Worm (Caenorhabditis elegans) whole organism, young adult: ENCODE results near the gene elo-5.
A peak's percentile ranks its signal among the peaks of the same experiment; 100 is the strongest.

Experiments
- B0019.2 ChIP-seq: fragments of 200-800 bp; sonication (Bioruptor generic); conservative IDR thresholded peaks from 2 replicates; pipeline ENCODE4 v1.3.6; 2022; ENCODE audit warnings: missing genetic modification reagents, missing genetic modification characterization, missing compliant biosample characterization
- B0035.1 ChIP-seq: sonication (generic microtip); optimal IDR thresholded peaks from 2 replicates; lab custom pipeline; 2016; ENCODE audit warnings: missing genetic modification characterization, mild to moderate bottlenecking, missing compliant biosample characterization, missing genotype, missing genetic modification reagents
- B0261.1 ChIP-seq: sonication (generic microtip); optimal IDR thresholded peaks from 2 replicates; lab custom pipeline; 2016; ENCODE audit warnings: mild to moderate bottlenecking, missing genetic modification characterization, moderate library complexity, missing compliant biosample characterization
- B0336.3 ChIP-seq: fragments of 200-800 bp; sonication (Bioruptor generic); IDR thresholded peaks from 2 replicates; pipeline ENCODE4 v1.3.6; 2022; ENCODE audit warnings: missing genetic modification characterization, missing compliant biosample characterization
- F49E8.2 ChIP-seq: sonication (generic microtip); optimal IDR thresholded peaks from 3 replicates; lab custom pipeline; 2017; ENCODE audit warnings: missing genetic modification characterization, mild to moderate bottlenecking, missing compliant biosample characterization, antibody characterized with exemption, moderate library complexity; ENCODE audit not compliant: insufficient read depth
- F52B5.7 ChIP-seq: sonication (generic microtip); optimal IDR thresholded peaks from 2 replicates; lab custom pipeline; 2016; ENCODE audit warnings: mild to moderate bottlenecking, missing genetic modification characterization, missing compliant biosample characterization
- T07F8.4 ChIP-seq: sonication (generic microtip); optimal IDR thresholded peaks from 2 replicates; lab custom pipeline; 2016; ENCODE audit warnings: mild to moderate bottlenecking, missing genetic modification characterization, moderate library complexity, missing compliant biosample characterization
- T26A5.8 ChIP-seq: sonication (generic microtip); optimal IDR thresholded peaks from 2 replicates; lab custom pipeline; 2016; ENCODE audit warnings: missing genetic modification characterization, missing compliant biosample characterization
- Y53F4B.3 ChIP-seq: fragments of 200-800 bp; sonication (Bioruptor generic); IDR thresholded peaks from 2 replicates; pipeline ENCODE4 v1.3.6; 2022; ENCODE audit warnings: missing genetic modification reagents, missing genetic modification characterization, missing compliant biosample characterization
- ZK185.1 ChIP-seq: sonication (generic microtip); optimal IDR thresholded peaks from 2 replicates; lab custom pipeline; 2016; ENCODE audit warnings: mild to moderate bottlenecking, missing genetic modification characterization, missing compliant biosample characterization; ENCODE audit not compliant: poor library complexity, severe bottlenecking
- aptf-2 ChIP-seq: fragments of 200-800 bp; sonication (Bioruptor generic); conservative IDR thresholded peaks from 2 replicates; pipeline ENCODE4 v1.3.6; 2022; ENCODE audit warnings: missing genetic modification reagents, missing genetic modification characterization, missing compliant biosample characterization
- ccch-3 ChIP-seq: fragments of 200-800 bp; sonication (Bioruptor generic); optimal IDR thresholded peaks from 2 replicates; lab custom pipeline; 2018; ENCODE audit warnings: mild to moderate bottlenecking, missing genetic modification characterization, missing compliant biosample characterization
- ceh-27 ChIP-seq: fragments of 200-800 bp; sonication (Bioruptor generic); optimal IDR thresholded peaks from 2 replicates; lab custom pipeline; 2018; ENCODE audit warnings: mild to moderate bottlenecking, missing genetic modification characterization, moderate library complexity, missing compliant biosample characterization
- ceh-40 ChIP-seq: fragments of 200-800 bp; sonication (Bioruptor generic); IDR thresholded peaks from 2 replicates; pipeline ENCODE4 v1.3.6; 2022; ENCODE audit warnings: missing genetic modification characterization, missing compliant biosample characterization
- ceh-58 ChIP-seq: fragments of 200-800 bp; sonication (Bioruptor generic); IDR thresholded peaks from 2 replicates; pipeline ENCODE4 v1.3.6; 2022; ENCODE audit warnings: missing genetic modification characterization, missing compliant biosample characterization
- dox-1 ChIP-seq: fragments of 200-800 bp; sonication (Bioruptor generic); IDR thresholded peaks from 2 replicates; pipeline ENCODE4 v1.3.6; 2022; ENCODE audit warnings: missing genetic modification reagents, missing genetic modification characterization, missing compliant biosample characterization
- dpff-1 ChIP-seq: sonication (generic microtip); optimal IDR thresholded peaks from 2 replicates; lab custom pipeline; 2017; ENCODE audit warnings: mild to moderate bottlenecking, missing genetic modification characterization, missing compliant biosample characterization
- efl-1 ChIP-seq: fragments of 150-350 bp; optimal IDR thresholded peaks from 2 replicates; lab custom pipeline; 2014; ENCODE audit warnings: missing biosample characterization, missing genetic modification reagents, missing genetic modification characterization
- egl-44 ChIP-seq: fragments of 200-800 bp; sonication (Bioruptor generic); IDR thresholded peaks from 2 replicates; pipeline ENCODE4 v1.3.6; 2022; ENCODE audit warnings: missing genetic modification reagents, missing genetic modification characterization, missing compliant biosample characterization
- ekl-4 ChIP-seq: fragments of 200-800 bp; sonication (Bioruptor generic); IDR thresholded peaks from 2 replicates; pipeline ENCODE4 v1.3.6; 2022; ENCODE audit warnings: missing genetic modification reagents, missing genetic modification characterization, missing compliant biosample characterization
- ets-4 ChIP-seq: fragments of 200-800 bp; sonication (Bioruptor generic); optimal IDR thresholded peaks from 2 replicates; lab custom pipeline; 2018; ENCODE audit warnings: mild to moderate bottlenecking, missing genetic modification characterization, missing compliant biosample characterization
- him-1 ChIP-seq: sonication (generic microtip); optimal IDR thresholded peaks from 2 replicates; lab custom pipeline; 2016; ENCODE audit warnings: missing genotype, missing genetic modification reagents, missing genetic modification characterization, missing compliant biosample characterization
- hlh-12 ChIP-seq: sonication (generic microtip); optimal IDR thresholded peaks from 2 replicates; lab custom pipeline; 2016; ENCODE audit warnings: missing genetic modification characterization, missing compliant biosample characterization
- hmg-1.2 ChIP-seq: fragments of 200-800 bp; sonication (Bioruptor generic); IDR thresholded peaks from 2 replicates; pipeline ENCODE4 v1.3.6; 2022; ENCODE audit warnings: missing genetic modification reagents, missing genetic modification characterization, missing compliant biosample characterization
- lin-26 ChIP-seq: fragments of 200-800 bp; sonication (Bioruptor generic); IDR thresholded peaks from 2 replicates; pipeline ENCODE4 v1.3.6; 2022; ENCODE audit warnings: missing genetic modification reagents, missing genetic modification characterization, missing compliant biosample characterization
- lsl-1 ChIP-seq: fragments of 200-800 bp; sonication (Bioruptor generic); optimal IDR thresholded peaks from 2 replicates; lab custom pipeline; 2018; ENCODE audit warnings: mild to moderate bottlenecking, missing genetic modification characterization, moderate library complexity, missing compliant biosample characterization
- madf-3 ChIP-seq: fragments of 200-800 bp; sonication (Bioruptor generic); IDR thresholded peaks from 2 replicates; pipeline ENCODE4 v1.3.6; 2022; ENCODE audit warnings: missing genetic modification reagents, missing genetic modification characterization, missing compliant biosample characterization
- madf-6 ChIP-seq: fragments of 200-800 bp; sonication (Bioruptor generic); IDR thresholded peaks from 2 replicates; pipeline ENCODE4 v1.3.6; 2022; ENCODE audit warnings: missing genetic modification reagents, missing genetic modification characterization, missing compliant biosample characterization
- mel-28 ChIP-seq: sonication (generic microtip); optimal IDR thresholded peaks from 2 replicates; lab custom pipeline; 2016; ENCODE audit warnings: borderline replicate concordance, mild to moderate bottlenecking, missing genetic modification characterization, missing compliant biosample characterization
- mes-4 ChIP-seq: sonication (generic microtip); optimal IDR thresholded peaks from 2 replicates; lab custom pipeline; 2016; ENCODE audit warnings: missing genotype, missing genetic modification characterization, missing compliant biosample characterization
- nhr-179 ChIP-seq: sonication (generic microtip); optimal IDR thresholded peaks from 2 replicates; lab custom pipeline; 2016; ENCODE audit warnings: mild to moderate bottlenecking, missing genetic modification characterization, missing compliant biosample characterization
- nhr-27 ChIP-seq: fragments of 200-800 bp; sonication (Bioruptor generic); optimal IDR thresholded peaks from 2 replicates; lab custom pipeline; 2018; ENCODE audit warnings: mild to moderate bottlenecking, missing genetic modification characterization, moderate library complexity, missing compliant biosample characterization
- nhr-80 ChIP-seq: sonication (generic microtip); optimal IDR thresholded peaks from 2 replicates; lab custom pipeline; 2016; ENCODE audit warnings: missing genetic modification characterization, missing compliant biosample characterization
- nhr-90 ChIP-seq: sonication (generic microtip); optimal IDR thresholded peaks from 2 replicates; lab custom pipeline; 2016; ENCODE audit warnings: missing genotype, mild to moderate bottlenecking, missing genetic modification characterization, missing compliant biosample characterization
- pbrm-1 ChIP-seq: fragments of 200-800 bp; sonication (Bioruptor generic); IDR thresholded peaks from 2 replicates; pipeline ENCODE4 v1.3.6; 2022; ENCODE audit warnings: missing genetic modification reagents, missing genetic modification characterization, missing compliant biosample characterization
- rcor-1 ChIP-seq: fragments of 200-800 bp; sonication (Bioruptor generic); IDR thresholded peaks from 2 replicates; pipeline ENCODE4 v1.3.6; 2022; ENCODE audit warnings: missing genetic modification reagents, missing genetic modification characterization, missing compliant biosample characterization
- rec-8 ChIP-seq, 2 experiments: sonication (generic microtip); optimal IDR thresholded peaks; 2 replicates each; lab custom pipeline; 2016; ENCODE audit warnings: mild to moderate bottlenecking in 2 of 2, missing genetic modification characterization in 2 of 2, missing genetic modification reagents in 2 of 2, missing genotype in 2 of 2, missing biosample characterization in 1 of 2, missing compliant biosample characterization in 1 of 2, moderate library complexity in 1 of 2
- rpc-1 ChIP-seq, 2 experiments: fragments of 150-350 bp in 1 of 2; sonication (generic microtip) in 1 of 2; optimal IDR thresholded peaks; 2 replicates each; lab custom pipeline; 2014 to 2018; ENCODE audit warnings: missing biosample characterization in 1 of 2, missing genetic modification characterization in 1 of 2, missing genetic modification reagents in 1 of 2, missing genotype in 1 of 2
- snpc-1.1 ChIP-seq: sonication (generic microtip); optimal IDR thresholded peaks from 2 replicates; lab custom pipeline; 2017; ENCODE audit warnings: missing genetic modification characterization, mild to moderate bottlenecking, missing compliant biosample characterization, antibody characterized with exemption, moderate library complexity, missing genotype, missing genetic modification reagents; ENCODE audit not compliant: insufficient read depth
- snpc-3.4 ChIP-seq: sonication (generic microtip); optimal IDR thresholded peaks from 2 replicates; lab custom pipeline; 2017; ENCODE audit warnings: missing genetic modification characterization, mild to moderate bottlenecking, missing compliant biosample characterization, antibody characterized with exemption, moderate library complexity, missing genotype, missing genetic modification reagents
- snpc-4 ChIP-seq, 5 experiments: fragments of 150-350 bp in 1 of 5; sonication (generic microtip) in 4 of 5; optimal IDR thresholded peaks; 2 replicates each; lab custom pipeline; 2014 to 2018; ENCODE audit warnings: missing genetic modification characterization in 5 of 5, missing biosample characterization in 3 of 5, antibody characterized with exemption in 2 of 5, mild to moderate bottlenecking in 2 of 5, missing compliant biosample characterization in 2 of 5, missing genotype in 2 of 5, moderate library complexity in 2 of 5, missing genetic modification reagents in 1 of 5
- sptf-2 ChIP-seq: fragments of 200-800 bp; sonication (Bioruptor generic); optimal IDR thresholded peaks from 2 replicates; lab custom pipeline; 2018; ENCODE audit warnings: mild to moderate bottlenecking, missing genetic modification characterization, missing compliant biosample characterization
- tbp1 ChIP-seq: fragments of 200-800 bp; sonication (Bioruptor generic); optimal IDR thresholded peaks from 2 replicates; lab custom pipeline; 2018; ENCODE audit warnings: mild to moderate bottlenecking, missing genetic modification characterization, missing compliant biosample characterization
- tlf-1 ChIP-seq: fragments of 200-800 bp; sonication (Bioruptor generic); optimal IDR thresholded peaks from 2 replicates; lab custom pipeline; 2018; ENCODE audit warnings: mild to moderate bottlenecking, missing genetic modification characterization, missing compliant biosample characterization
- ztf-18 ChIP-seq: sonication (generic microtip); optimal IDR thresholded peaks from 2 replicates; lab custom pipeline; 2016; ENCODE audit warnings: missing genotype, mild to moderate bottlenecking, missing genetic modification characterization, missing compliant biosample characterization
- ztf-22 ChIP-seq: fragments of 200-800 bp; sonication (Bioruptor generic); optimal IDR thresholded peaks from 2 replicates; lab custom pipeline; 2018; ENCODE audit warnings: mild to moderate bottlenecking, missing genetic modification characterization, moderate library complexity, missing compliant biosample characterization
- ztf-25 ChIP-seq: fragments of 200-800 bp; sonication (Bioruptor generic); IDR thresholded peaks from 2 replicates; pipeline ENCODE4 v1.3.6; 2022; ENCODE audit warnings: missing genetic modification reagents, missing genetic modification characterization, missing compliant biosample characterization
- ztf-26 ChIP-seq: sonication (generic microtip); optimal IDR thresholded peaks from 2 replicates; lab custom pipeline; 2017; ENCODE audit warnings: missing genetic modification characterization, missing compliant biosample characterization

The elo-5 gene

ce11 chrIV:5394687-5395086 lies 17.8 kb upstream of the elo-5 start, which contains the start of the genes perm-3 and swsn-6 (continued):
- TF ChIP-seq ZK185.1 (tag; lab: Kevin White, UChicago) (peak; percentile 44), hmg-1.2 (GFP tag; lab: Robert Waterston, UW) (peak; percentile 40; the same call in 1 of the 2 replicates), ztf-26 (no peak), aptf-2 (GFP tag; lab: Robert Waterston, UW) (no peak), mes-4 (no peak), efl-1 (GFP tag; lab: Kevin White, UChicago) (peak; percentile 16), nhr-179 (tag; lab: Kevin White, UChicago) (no peak), ztf-25 (no peak), ekl-4 (GFP tag; lab: Robert Waterston, UW) (peak; percentile 83), Y53F4B.3 (GFP tag; lab: Robert Waterston, UW) (no peak), dpff-1 (tag; lab: Kevin White, UChicago) (no peak), lsl-1 (GFP tag; lab: Kevin White, UChicago) (peak; percentile 41), mel-28 (tag; lab: Kevin White, UChicago) (no peak), F52B5.7 (tag; lab: Kevin White, UChicago) (no peak), madf-3 (peak; percentile 64; the same call in 1 of the 2 replicates), dox-1 (GFP tag; lab: Robert Waterston, UW) (peak; percentile 83), rec-8 (tag; optimal IDR thresholded peaks at IDR 0.05; lab: Kevin White, UChicago) (no peak), tbp1 (peak; percentile 50), B0336.3 (GFP tag; lab: Robert Waterston, UW) (peak; percentile 61), snpc-1.1 (tag; lab: Kevin White, UChicago) (no peak), T07F8.4 (tag; lab: Kevin White, UChicago) (no peak), ets-4 (GFP tag; lab: Kevin White, UChicago) (no peak), lin-26 (no peak), F49E8.2 (no peak), rpc-1 (optimal IDR thresholded peaks at IDR 0.05; lab: Kevin White, UChicago) (no peak), rpc-1 (tag; optimal IDR thresholded peaks at IDR 0.05; lab: Kevin White, UChicago) (no peak), nhr-80 (tag; lab: Kevin White, UChicago) (peak; percentile 54), egl-44 (GFP tag; lab: Robert Waterston, UW) (no peak), T26A5.8 (tag; lab: Kevin White, UChicago) (no peak), rcor-1 (GFP tag; lab: Robert Waterston, UW) (0 out of 2 replicates have a peak, but pooled peaks have one; percentile 30), him-1 (no peak), ztf-22 (GFP tag; lab: Kevin White, UChicago) (no peak), ceh-58 (GFP tag; lab: Robert Waterston, UW) (no peak), B0019.2 (no peak), B0261.1 (tag; lab: Kevin White, UChicago) (no peak), ceh-27 (GFP tag; lab: Kevin White, UChicago) (no peak), madf-6 (GFP tag; lab: Robert Waterston, UW) (peak; percentile 70; the same call in 1 of the 2 replicates), sptf-2 (GFP tag; lab: Kevin White, UChicago) (no peak), hlh-12 (no peak), nhr-27 (tag; lab: Kevin White, UChicago) (no peak), pbrm-1 (GFP tag; lab: Robert Waterston, UW) (peak; percentile 83), ztf-18 (peak; percentile 96), snpc-3.4 (tag; lab: Kevin White, UChicago) (no peak), B0035.1 (tag; lab: Kevin White, UChicago) (no peak), ceh-40 (GFP tag; lab: Robert Waterston, UW) (no peak), snpc-4 (GFP tag; optimal IDR thresholded peaks at IDR 0.05; lab: Kevin White, UChicago) (peak; percentile 81), snpc-4 (tag; optimal IDR thresholded peaks at IDR 0.05; lab: Kevin White, UChicago) (peak; percentile 50 to 88 (median 77)), nhr-90 (tag; lab: Kevin White, UChicago) (no peak), tlf-1 (GFP tag; lab: Kevin White, UChicago) (no peak), ccch-3 (GFP tag; lab: Kevin White, UChicago) (no peak)
